Worm (Caenorhabditis elegans): ENCODE data around the gene Y66D12A.21.

- TF ChIP-seq snpc-4 (tag; optimal IDR thresholded peaks at IDR 0.05) (no peak), ets-5 (GFP tag; IDR thresholded peaks at IDR 0.05) (no peak), ceh-8 (GFP tag; optimal IDR thresholded peaks at IDR 0.05) (no peak), zag-1 (tag; optimal IDR thresholded peaks at IDR 0.05) (no peak), elt-3 (tag; optimal IDR thresholded peaks at IDR 0.05) (no peak), fos-1 (tag; optimal IDR thresholded peaks at IDR 0.05) (no peak), pqm-1 (tag; optimal IDR thresholded peaks at IDR 0.05) (no peak), snu-23 (GFP tag; optimal IDR thresholded peaks at IDR 0.05) (no peak)
Measured at ce11 chrIII:11544947-11545346, 39.8 kb upstream of the Y66D12A.21 start.

All from whole organism, L1 larva.